Fruit fly (Drosophila melanogaster): ENCODE results near the gene CG34155.

The CG34155 gene

DNA sequence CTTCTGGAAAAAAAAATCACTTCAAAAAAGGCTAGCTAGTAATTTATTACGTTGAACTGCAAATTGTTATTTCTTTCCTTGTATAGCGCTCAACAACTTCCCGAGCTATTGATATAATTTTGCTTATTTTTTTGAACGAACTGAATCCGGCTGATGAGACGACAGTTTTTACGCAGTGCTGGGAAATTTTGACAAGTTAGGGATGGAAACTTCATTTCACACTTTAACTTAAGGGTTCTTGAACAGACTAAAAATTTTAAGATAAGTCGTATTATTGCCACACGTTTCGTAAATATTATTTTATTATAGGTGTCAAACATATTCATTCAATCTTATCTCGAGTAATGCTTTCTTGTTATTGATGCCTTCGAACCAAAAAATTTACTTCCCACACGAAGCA, 23.5 kb upstream of the CG34155 start, which contains the start of gene Rpt6R:
TSS of gene Rpt6R (minus strand) at position 156 of the 400 bp plus-strand sequence.
- TF ChIP-seq Myc (optimal IDR thresholded peaks at IDR 0.05) (no peak), h (optimal IDR thresholded peaks at IDR 0.05) (no peak), psq (optimal IDR thresholded peaks at IDR 0.05) (no peak), Sin3A (optimal IDR thresholded peaks at IDR 0.05) (no peak), ttk (optimal IDR thresholded peaks at IDR 0.05) (no peak), insv (optimal IDR thresholded peaks at IDR 0.05) (no peak)

DNA sequence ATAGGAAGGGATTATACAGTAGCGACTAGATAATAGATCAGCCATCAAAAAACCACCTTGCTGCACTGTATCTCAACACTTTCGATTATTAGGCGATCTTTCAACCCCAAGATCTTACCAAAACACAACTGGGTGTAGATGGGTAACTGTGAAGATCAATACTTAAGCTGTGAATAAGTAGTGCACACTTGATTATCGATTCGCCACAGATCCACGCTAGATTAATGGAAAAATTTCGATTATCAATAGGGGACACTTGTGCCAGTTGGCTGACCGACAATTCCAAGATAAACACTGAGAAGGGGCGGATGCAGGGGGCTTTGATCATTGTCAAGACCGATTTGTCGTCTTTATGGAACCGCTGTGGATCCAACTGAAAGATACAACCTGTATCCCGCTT, 19.1 kb upstream of the CG34155 start, which contains the start of gene CG9702:
TSS of gene CG9702 (plus strand) at position 301 of the 400 bp plus-strand sequence.
- no peak for TF ChIP-seq psq (optimal IDR thresholded peaks at IDR 0.05)
- no peak for TF ChIP-seq ttk (optimal IDR thresholded peaks at IDR 0.05)
- TF ChIP-seq insv (optimal IDR thresholded peaks at IDR 0.05): no peak
- no peak for TF ChIP-seq Sin3A (optimal IDR thresholded peaks at IDR 0.05)

DNA sequence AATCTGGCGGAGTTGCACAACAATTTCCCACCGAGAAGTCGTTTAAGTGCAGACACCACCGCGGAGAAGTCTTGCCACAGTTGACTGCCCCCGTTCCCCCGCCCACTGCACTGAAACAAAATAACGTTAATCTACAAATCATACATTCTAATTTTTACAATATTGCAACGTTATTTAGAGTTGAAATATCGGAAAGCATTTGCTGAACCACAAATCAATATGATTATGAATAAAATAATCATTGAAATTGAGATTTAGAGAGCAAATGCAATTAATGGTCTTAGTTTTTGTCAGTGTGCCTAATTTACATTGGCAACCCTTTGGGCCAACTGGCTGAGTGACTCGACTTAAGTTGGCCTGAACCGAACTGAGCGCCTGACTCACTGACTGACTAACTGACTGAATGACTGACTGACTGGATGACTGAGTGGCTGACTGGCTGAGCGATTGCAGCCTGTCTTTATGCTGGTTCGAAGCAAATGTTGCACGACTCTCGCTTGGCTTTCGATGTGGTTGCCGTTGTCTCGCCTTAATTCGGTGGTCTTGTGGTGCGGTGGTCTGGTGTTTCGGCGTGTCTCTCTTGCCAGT, 10.6 kb upstream of the CG34155 start:
- TF ChIP-seq insv (optimal IDR thresholded peaks at IDR 0.05): no peak
- TF ChIP-seq psq (optimal IDR thresholded peaks at IDR 0.05): no peak
- no peak for TF ChIP-seq Myc (optimal IDR thresholded peaks at IDR 0.05)
- no peak for TF ChIP-seq Sin3A (optimal IDR thresholded peaks at IDR 0.05)
- no peak for TF ChIP-seq ttk (optimal IDR thresholded peaks at IDR 0.05)
- no peak for TF ChIP-seq h (optimal IDR thresholded peaks at IDR 0.05)

DNA sequence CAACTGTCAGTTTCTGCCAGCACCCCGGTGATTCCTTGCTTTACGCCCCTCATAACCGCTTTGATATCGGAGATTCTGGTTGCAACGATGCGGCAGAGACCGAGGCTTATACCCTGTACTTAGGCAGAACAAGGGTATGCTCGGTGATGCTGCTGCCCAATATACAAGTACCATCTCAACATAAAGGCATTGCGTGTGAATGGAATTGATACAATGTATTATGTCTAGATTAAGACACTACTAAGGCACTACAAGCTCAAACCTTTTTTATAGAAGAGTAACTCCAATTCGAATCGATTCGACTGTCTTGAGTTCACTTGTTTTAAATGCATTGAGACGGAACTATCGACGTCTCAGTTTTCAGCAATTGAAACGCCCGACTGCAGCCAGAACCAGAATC, 7.2 kb upstream of the CG34155 start:
- TF ChIP-seq psq (optimal IDR thresholded peaks at IDR 0.05) (no peak), insv (optimal IDR thresholded peaks at IDR 0.05) (no peak), ttk (optimal IDR thresholded peaks at IDR 0.05) (no peak), Myc (optimal IDR thresholded peaks at IDR 0.05) (no peak), Sin3A (optimal IDR thresholded peaks at IDR 0.05) (no peak)

DNA sequence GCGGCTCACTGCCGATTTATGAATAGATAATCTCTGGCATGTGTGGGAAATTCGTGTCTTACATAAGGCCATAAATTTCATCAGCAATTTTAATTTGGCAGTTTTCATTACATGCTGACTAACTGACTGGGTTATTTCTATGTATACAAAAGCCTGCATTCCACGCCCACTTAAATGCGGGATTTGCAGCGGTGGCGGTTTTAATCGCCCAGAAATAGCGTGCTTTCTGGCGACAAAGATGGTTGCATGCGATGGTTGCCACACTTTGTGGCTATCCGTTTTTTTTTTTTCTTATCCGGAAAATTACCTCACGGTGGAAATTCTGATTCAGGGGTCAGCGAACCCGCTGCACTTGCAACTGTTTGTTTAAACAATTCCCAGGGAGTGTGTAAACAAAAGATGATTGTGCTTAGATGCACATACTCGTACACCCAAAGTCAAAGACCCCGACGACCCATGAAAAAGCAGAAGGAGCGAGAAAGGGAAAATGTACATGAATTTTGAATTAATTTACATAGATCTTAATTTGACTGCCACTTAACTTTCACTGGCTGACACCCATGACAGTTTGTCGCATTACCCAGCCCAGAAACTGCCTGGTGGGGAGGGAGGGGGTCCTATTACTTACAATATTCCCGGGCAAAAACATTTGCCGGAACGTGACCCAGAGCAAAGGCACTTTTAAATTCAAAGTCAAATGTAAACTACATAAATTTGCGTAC, 6.3 kb upstream of the CG34155 start:
- TF ChIP-seq ttk (optimal IDR thresholded peaks at IDR 0.05): no peak
- TF ChIP-seq Sin3A (optimal IDR thresholded peaks at IDR 0.05): no peak
- TF ChIP-seq Myc (optimal IDR thresholded peaks at IDR 0.05): no peak
- no peak for TF ChIP-seq h (optimal IDR thresholded peaks at IDR 0.05)
- TF ChIP-seq insv (optimal IDR thresholded peaks at IDR 0.05): no peak
- TF ChIP-seq psq (optimal IDR thresholded peaks at IDR 0.05): no peak

DNA sequence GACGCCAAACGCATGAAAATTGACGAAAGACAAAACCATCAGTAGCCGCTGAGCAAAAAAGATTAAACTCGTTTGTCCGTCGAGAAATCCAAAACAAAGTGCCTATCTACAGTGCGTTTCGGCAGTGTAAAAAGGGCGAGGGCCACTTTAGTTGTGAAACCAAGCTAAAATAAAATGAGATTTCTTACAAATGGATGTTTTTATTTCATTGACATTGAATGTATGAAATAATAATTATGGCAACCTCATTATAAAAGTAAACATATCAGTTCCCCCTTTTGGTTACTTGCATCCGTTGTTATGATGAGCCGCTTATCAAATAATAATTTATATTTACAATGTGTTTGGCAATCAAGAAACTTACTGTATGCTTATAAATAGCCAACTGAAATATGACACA, 4.5 kb upstream of the CG34155 start:
- no peak for TF ChIP-seq h (optimal IDR thresholded peaks at IDR 0.05)
- no peak for TF ChIP-seq psq (optimal IDR thresholded peaks at IDR 0.05)
- TF ChIP-seq ttk (optimal IDR thresholded peaks at IDR 0.05): no peak
- no peak for TF ChIP-seq Sin3A (optimal IDR thresholded peaks at IDR 0.05)

DNA sequence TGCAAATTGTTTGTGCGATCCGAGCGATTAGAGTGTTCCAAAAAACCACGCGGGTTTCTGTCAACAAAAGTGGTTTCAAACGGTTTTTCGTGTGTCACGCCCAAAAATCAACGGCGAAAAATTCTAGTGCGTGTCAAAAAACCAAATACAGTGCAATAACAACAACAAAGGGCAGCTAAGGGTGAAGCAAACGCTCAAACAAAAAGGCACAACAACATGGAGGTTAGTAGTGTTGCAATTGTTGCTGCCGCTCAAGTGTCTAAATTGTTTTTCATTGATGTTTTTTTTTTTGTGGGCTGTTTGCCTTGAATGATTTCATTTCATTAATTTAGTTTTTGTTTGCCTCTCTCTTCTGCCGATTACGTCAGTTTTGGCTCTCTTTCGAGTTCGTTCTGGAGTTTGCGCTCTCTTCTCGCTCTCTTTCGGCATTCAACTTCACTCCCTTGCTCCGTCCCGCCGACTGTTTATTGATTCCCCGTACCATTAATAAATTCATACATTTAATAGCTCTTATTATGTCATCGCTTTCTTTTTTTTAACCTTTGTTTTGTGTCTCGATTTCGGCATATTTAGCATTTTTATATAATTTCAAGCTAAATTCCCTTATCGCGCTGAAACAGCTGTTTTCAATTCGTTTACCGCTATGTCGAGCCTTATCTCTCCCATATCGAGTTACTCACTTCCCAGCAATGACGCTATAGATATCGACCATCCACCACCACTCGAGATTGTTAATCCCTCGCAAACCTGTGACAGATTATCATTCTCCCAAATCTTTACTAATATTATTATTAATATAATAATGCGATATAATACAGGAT, 3.5 kb upstream of the CG34155 start:
- TF ChIP-seq Myc (optimal IDR thresholded peaks at IDR 0.05) (no peak), Sin3A (optimal IDR thresholded peaks at IDR 0.05) (no peak), psq (optimal IDR thresholded peaks at IDR 0.05) (no peak), insv (optimal IDR thresholded peaks at IDR 0.05) (no peak), ttk (optimal IDR thresholded peaks at IDR 0.05) (no peak), h (optimal IDR thresholded peaks at IDR 0.05) (no peak)

DNA sequence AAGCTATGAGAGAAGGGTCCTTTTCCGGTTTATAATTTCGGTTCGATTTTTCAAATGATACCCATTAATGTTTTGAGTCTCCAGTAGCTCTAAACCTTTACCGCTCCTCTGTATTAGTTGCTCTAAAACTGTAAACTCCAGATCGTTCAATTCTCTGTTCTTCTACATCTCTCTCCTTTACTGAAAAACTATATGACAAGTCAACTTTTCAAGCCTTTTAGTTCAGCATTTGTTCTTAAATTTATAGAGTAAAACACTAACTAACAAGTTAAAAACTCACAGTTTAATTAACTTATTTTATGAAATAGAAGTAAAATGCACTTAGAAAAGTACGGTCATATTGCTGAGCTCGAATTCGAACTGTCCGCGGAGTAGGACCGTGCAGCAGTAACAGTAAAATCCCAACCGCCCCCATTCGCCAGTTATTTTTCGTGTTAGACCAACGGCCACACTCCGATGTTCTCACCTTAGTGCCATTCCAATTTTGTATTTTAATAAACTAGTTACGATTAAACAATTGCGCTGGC, 2.8 kb upstream of the CG34155 start:
- TF ChIP-seq psq (optimal IDR thresholded peaks at IDR 0.05): no peak
- no peak for TF ChIP-seq h (optimal IDR thresholded peaks at IDR 0.05)
- no peak for TF ChIP-seq Myc (optimal IDR thresholded peaks at IDR 0.05)
- no peak for TF ChIP-seq Sin3A (optimal IDR thresholded peaks at IDR 0.05)
- no peak for TF ChIP-seq ttk (optimal IDR thresholded peaks at IDR 0.05)
- no peak for TF ChIP-seq insv (optimal IDR thresholded peaks at IDR 0.05)

DNA sequence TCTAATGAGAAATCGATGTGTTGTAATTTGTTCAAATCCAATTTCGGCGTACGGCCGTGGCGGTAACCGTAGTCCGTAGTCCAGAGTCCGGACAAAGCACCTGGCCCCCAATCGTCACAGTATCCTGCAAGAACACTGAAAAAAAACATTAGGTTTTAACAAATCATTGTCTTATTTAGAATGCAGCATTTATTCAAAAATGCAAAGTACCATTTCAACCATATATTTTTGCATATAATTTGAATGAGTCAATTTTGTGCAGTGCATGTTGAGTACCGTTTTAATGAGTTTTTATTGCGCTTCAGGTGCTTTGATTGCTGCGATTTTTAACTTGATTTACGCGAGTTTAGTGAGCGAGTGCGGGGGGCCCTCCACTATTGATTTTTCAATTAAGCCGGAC, 1.2 kb upstream of the CG34155 start:
- no peak for TF ChIP-seq Myc (optimal IDR thresholded peaks at IDR 0.05)
- TF ChIP-seq h (optimal IDR thresholded peaks at IDR 0.05): no peak
- TF ChIP-seq ttk (optimal IDR thresholded peaks at IDR 0.05): no peak
- TF ChIP-seq Sin3A (optimal IDR thresholded peaks at IDR 0.05): no peak
- TF ChIP-seq psq (optimal IDR thresholded peaks at IDR 0.05): no peak
- no peak for TF ChIP-seq insv (optimal IDR thresholded peaks at IDR 0.05)

DNA sequence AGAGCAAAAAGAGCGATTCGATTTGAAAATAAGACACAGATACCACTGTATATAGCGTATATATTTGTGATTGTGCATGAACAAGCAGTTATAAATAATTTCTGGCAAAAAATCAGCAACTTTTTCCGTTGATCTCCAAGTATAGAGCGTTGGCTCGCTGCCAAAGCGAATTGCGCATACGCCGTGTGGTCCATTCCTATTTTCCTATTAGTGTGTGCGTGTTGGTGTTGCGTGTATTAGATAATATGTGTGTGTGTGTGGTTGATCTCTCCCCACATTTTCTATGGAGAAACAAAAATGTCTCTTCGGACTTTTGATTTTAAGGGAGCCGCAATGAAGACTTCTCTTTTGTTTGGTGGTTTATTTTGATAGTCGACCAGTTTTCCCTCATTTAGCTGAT, 7.5 kb downstream of the CG34155 start:
- no peak for TF ChIP-seq Sin3A (optimal IDR thresholded peaks at IDR 0.05)
- no peak for TF ChIP-seq ttk (optimal IDR thresholded peaks at IDR 0.05)
- no peak for TF ChIP-seq h (optimal IDR thresholded peaks at IDR 0.05)

DNA sequence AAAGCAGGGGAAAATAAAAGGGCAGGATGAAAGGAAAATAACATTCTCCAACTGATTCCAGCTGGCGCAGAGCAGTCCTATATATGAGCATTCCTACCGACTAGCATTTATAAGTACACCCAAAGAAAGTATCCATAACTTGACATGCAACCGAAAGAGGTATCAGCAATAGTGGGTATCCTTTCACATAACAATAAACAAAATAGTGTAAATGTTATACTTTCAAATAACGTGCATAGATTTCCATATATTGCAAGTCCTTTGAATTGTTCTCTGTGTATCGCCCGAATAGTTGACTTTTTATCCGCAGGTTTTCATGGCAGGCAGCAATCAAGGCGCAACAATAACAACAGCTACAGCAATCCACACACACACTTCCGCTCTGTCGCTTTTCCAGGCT, 10.0 kb downstream of the CG34155 start:
- TF ChIP-seq psq (optimal IDR thresholded peaks at IDR 0.05) (no peak), h (optimal IDR thresholded peaks at IDR 0.05) (no peak), ttk (optimal IDR thresholded peaks at IDR 0.05) (no peak), Sin3A (optimal IDR thresholded peaks at IDR 0.05) (no peak), Myc (optimal IDR thresholded peaks at IDR 0.05) (no peak), insv (optimal IDR thresholded peaks at IDR 0.05) (no peak)

DNA sequence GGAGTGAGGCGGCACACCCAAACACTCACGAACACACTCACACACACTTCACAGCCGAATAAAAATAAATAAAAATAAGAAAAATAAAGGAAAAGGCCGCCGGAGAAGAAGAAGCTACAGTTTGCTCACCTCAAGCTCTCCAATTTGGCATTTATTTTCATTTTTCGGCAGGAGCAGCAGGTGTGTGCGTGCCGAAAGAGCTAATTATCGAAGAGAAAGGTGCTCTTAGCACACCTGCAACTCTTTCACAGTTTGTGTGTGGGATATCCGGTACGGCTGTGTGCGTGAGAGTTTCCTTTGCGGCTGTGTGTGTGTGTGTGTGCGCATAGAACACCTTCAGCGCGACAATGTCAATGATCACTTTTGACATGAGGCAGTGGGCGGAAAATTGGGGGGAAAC, 15.0 kb downstream of the CG34155 start:
- TF ChIP-seq psq (optimal IDR thresholded peaks at IDR 0.05) (no peak), insv (optimal IDR thresholded peaks at IDR 0.05) (no peak), h (optimal IDR thresholded peaks at IDR 0.05) (no peak), ttk (optimal IDR thresholded peaks at IDR 0.05) (no peak), Sin3A (optimal IDR thresholded peaks at IDR 0.05) (no peak), Myc (optimal IDR thresholded peaks at IDR 0.05) (no peak)

Data from Kc167 (cell line).